Fruit fly (Drosophila melanogaster) whole organism, wandering third instar larva: ENCODE measurements around the gene flip.

ENCODE experiments used
- Jra ChIP-seq: sonication (Bioruptor generic); optimal IDR thresholded peaks from 2 replicates; lab custom pipeline; 2016; ENCODE audit warnings: missing biosample characterization, missing genetic modification characterization
- Vsx2 ChIP-seq: fragments of 200-300, 225-300 bp; sonication (Bioruptor generic); optimal IDR thresholded peaks from 2 replicates; lab custom pipeline; 2018; ENCODE audit warnings: missing biosample characterization, missing genetic modification characterization; ENCODE audit not compliant: partially characterized antibody
- br ChIP-seq: fragments of 200-800 bp; sonication (Bioruptor generic); optimal IDR thresholded peaks from 2 replicates; lab custom pipeline; 2016; ENCODE audit warnings: missing biosample characterization, missing genetic modification characterization
- dsf ChIP-seq: sonication (Bioruptor generic); optimal IDR thresholded peaks from 2 replicates; lab custom pipeline; 2016; ENCODE audit warnings: missing biosample characterization, missing genetic modification characterization, borderline replicate concordance
- ey ChIP-seq: fragments of 200-800 bp; sonication (Bioruptor generic); optimal IDR thresholded peaks from 2 replicates; lab custom pipeline; 2016; ENCODE audit warnings: missing biosample characterization, missing genetic modification characterization
- tai ChIP-seq: sonication (Bioruptor generic); optimal IDR thresholded peaks from 2 replicates; lab custom pipeline; 2016; ENCODE audit warnings: missing biosample characterization, missing genetic modification characterization

DNA sequence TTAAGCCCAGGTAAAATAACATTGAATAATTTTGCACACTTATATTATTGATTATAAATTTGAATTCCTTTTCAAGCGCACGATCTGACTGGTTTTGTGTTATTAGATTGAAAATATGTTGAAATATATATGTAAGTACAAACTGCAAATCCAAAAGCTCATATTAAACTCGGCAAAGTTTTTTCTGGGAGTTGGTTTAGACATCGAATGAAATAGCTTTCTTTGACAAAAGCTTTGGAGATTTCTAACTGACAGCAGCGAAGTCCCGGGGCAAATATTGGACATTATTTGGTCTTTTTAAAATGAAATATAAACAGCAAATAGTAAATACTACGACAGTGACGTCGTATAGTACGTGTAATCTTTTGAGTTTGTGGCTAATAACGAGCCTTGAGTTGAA is 26.5 kb downstream of the flip start, which contains the start of gene TwdlG:
- no peak for TF ChIP-seq dsf (GFP tag; lab: Kevin White, UChicago)
- no peak for TF ChIP-seq br
- no peak for TF ChIP-seq Jra (GFP tag; lab: Kevin White, UChicago)
- TF ChIP-seq ey (GFP tag; lab: Kevin White, UChicago) = no peak
- TF ChIP-seq Vsx2 (GFP tag; lab: Kevin White, UChicago) = no peak
- TF ChIP-seq tai = no peak
